Worm (Caenorhabditis elegans): ENCODE measurements around the gene T14G8.6.

The T14G8.6 gene

DNA sequence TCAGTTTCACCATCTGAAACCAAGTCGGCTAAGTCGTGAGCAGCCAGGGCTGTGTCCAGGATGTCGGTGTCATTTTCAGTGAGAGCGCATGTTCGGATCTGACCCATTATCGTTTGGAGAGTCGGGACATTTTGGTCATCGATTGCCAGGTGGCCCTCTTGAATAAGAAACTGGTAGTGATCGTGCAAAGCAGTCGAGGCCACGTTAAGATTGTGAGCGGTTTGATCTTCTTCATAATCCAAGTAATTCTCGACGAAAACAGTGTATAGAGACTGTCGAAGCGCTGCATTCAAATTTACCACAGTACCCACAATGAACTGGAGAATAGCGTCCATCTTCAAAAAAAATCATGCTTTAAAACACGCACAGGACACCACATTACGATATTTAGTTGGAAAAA, at the start of gene T14G8.6:
Gene T14G8.6, minus strand, starts transcription at position 338 of the 400 bp plus-strand sequence.
- no peak for TF ChIP-seq ref-1 (GFP tag; conservative IDR thresholded peaks at IDR 0.05)
- TF ChIP-seq flt-1 (GFP tag; IDR thresholded peaks at IDR 0.05), result no peak
- no peak for TF ChIP-seq med-1 (GFP tag; optimal IDR thresholded peaks at IDR 0.05; ENCODE audit: insufficient read depth)
- no peak for TF ChIP-seq T22C8.4 (GFP tag; IDR thresholded peaks at IDR 0.05)
- no peak for TF ChIP-seq klf-2 (GFP tag; conservative IDR thresholded peaks at IDR 0.05)
- TF ChIP-seq tab-1 (GFP tag; IDR thresholded peaks at IDR 0.05), result no peak
- TF ChIP-seq cog-1 (tag; optimal IDR thresholded peaks at IDR 0.05), result no peak
- TF ChIP-seq ztf-23 (GFP tag; IDR thresholded peaks at IDR 0.05), result no peak
- TF ChIP-seq ztf-29 (GFP tag; IDR thresholded peaks at IDR 0.05), result no peak

DNA sequence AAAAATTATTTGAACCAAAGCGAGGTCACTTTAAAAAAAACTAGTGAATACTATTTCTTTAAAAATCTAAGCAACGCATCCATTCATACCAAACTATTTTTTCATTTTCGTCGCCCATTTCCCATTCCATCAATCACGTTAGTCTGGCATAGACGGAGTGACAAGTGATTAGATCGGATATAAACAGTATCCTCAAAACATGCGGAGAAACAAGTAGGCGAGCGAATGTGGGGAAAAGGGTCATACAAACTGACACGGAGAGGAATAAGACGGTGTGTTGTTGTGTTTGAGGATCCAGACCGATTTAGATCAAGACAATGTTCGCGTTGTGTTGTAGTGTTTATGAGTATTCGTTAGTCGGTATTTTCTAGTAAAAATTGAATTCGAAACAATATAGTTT, 49.8 kb upstream of the T14G8.6 start:
- TF ChIP-seq tab-1 (GFP tag; IDR thresholded peaks at IDR 0.05) (no peak), ztf-23 (GFP tag; IDR thresholded peaks at IDR 0.05) (no peak), ref-1 (GFP tag; conservative IDR thresholded peaks at IDR 0.05) (no peak), med-1 (GFP tag; optimal IDR thresholded peaks at IDR 0.05; ENCODE audit: insufficient read depth) (no peak), ztf-29 (GFP tag; IDR thresholded peaks at IDR 0.05) (no peak), T22C8.4 (GFP tag; IDR thresholded peaks at IDR 0.05) (no peak), cog-1 (tag; optimal IDR thresholded peaks at IDR 0.05) (no peak)

- TF ChIP-seq klf-2 (GFP tag; conservative IDR thresholded peaks at IDR 0.05) (no peak), tab-1 (GFP tag; IDR thresholded peaks at IDR 0.05) (no peak), flt-1 (GFP tag; IDR thresholded peaks at IDR 0.05) (no peak), ztf-29 (GFP tag; IDR thresholded peaks at IDR 0.05) (no peak), ref-1 (GFP tag; conservative IDR thresholded peaks at IDR 0.05) (no peak), cog-1 (tag; optimal IDR thresholded peaks at IDR 0.05) (no peak), ztf-23 (GFP tag; IDR thresholded peaks at IDR 0.05) (no peak), med-1 (GFP tag; optimal IDR thresholded peaks at IDR 0.05; ENCODE audit: insufficient read depth) (no peak), T22C8.4 (GFP tag; IDR thresholded peaks at IDR 0.05) (no peak)
Measured at ce11 chrX:12911235-12911634, 48.6 kb upstream of the T14G8.6 start.

DNA sequence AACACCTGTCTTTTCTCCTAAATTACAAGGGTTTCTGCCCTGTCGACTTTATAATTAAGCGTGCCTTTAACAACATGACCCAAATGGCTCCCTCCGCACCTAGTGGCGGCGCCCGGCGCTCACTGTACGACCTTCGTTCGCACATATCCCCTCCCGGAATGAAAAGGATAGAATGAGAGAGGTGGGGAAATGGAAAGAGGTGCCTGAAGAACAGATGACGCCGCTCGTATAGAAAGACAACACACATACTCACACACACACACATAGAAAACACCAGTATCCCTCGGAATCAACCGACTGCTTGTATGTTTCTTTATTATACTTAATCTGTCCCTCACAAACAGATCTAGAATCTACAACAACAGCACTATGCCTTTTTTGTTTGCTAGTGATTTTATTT, 47.3 kb upstream of the T14G8.6 start:
- TF ChIP-seq ztf-23 (GFP tag; IDR thresholded peaks at IDR 0.05) (no peak), tab-1 (GFP tag; IDR thresholded peaks at IDR 0.05) (no peak), T22C8.4 (GFP tag; IDR thresholded peaks at IDR 0.05) (no peak), cog-1 (tag; optimal IDR thresholded peaks at IDR 0.05) (no peak), ref-1 (GFP tag; conservative IDR thresholded peaks at IDR 0.05) (no peak), ztf-29 (GFP tag; IDR thresholded peaks at IDR 0.05) (no peak), med-1 (GFP tag; optimal IDR thresholded peaks at IDR 0.05; ENCODE audit: insufficient read depth) (no peak), flt-1 (GFP tag; IDR thresholded peaks at IDR 0.05) (no peak), klf-2 (GFP tag; conservative IDR thresholded peaks at IDR 0.05) (no peak)

DNA sequence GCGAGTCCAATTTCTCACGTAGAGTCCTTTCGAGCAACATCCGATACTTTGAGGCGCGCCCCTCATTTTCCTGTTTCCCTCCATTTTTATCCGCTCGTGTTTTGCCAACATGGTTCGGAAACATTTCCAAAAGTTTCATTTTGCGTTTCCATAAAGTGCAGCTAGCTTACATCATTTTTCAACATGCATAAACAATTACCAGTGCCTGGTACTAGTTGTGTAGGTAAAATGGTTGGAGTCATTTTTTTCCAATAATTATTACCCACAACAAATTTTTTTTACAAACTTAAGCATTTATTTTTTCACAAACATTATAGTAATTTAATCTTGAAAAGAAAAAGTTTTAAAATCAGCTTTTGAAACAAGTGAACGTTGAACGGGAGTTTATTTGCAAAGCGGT, 46.1 kb upstream of the T14G8.6 start:
- TF ChIP-seq tab-1 (GFP tag; IDR thresholded peaks at IDR 0.05), result no peak
- TF ChIP-seq ztf-29 (GFP tag; IDR thresholded peaks at IDR 0.05), result no peak

ce11 chrX:12907502-12907901, 44.9 kb upstream of the T14G8.6 start, which contains the start of gene pqn-18:
TSS of gene pqn-18 (plus strand) at chrX:12907832.
- no peak for TF ChIP-seq ref-1 (GFP tag; conservative IDR thresholded peaks at IDR 0.05)
- no peak for TF ChIP-seq klf-2 (GFP tag; conservative IDR thresholded peaks at IDR 0.05)
- TF ChIP-seq T22C8.4 (GFP tag; IDR thresholded peaks at IDR 0.05), result no peak
- TF ChIP-seq cog-1 (tag; optimal IDR thresholded peaks at IDR 0.05), result no peak
- no peak for TF ChIP-seq tab-1 (GFP tag; IDR thresholded peaks at IDR 0.05)

ce11 chrX:12903810-12904209, 41.2 kb upstream of the T14G8.6 start:
- no peak for TF ChIP-seq ztf-29 (GFP tag; IDR thresholded peaks at IDR 0.05)
- no peak for TF ChIP-seq med-1 (GFP tag; optimal IDR thresholded peaks at IDR 0.05; ENCODE audit: insufficient read depth)
- no peak for TF ChIP-seq klf-2 (GFP tag; conservative IDR thresholded peaks at IDR 0.05)
- TF ChIP-seq T22C8.4 (GFP tag; IDR thresholded peaks at IDR 0.05), result no peak
- TF ChIP-seq cog-1 (tag; optimal IDR thresholded peaks at IDR 0.05), result no peak
- TF ChIP-seq tab-1 (GFP tag; IDR thresholded peaks at IDR 0.05), result no peak
- TF ChIP-seq ztf-23 (GFP tag; IDR thresholded peaks at IDR 0.05), result no peak
- no peak for TF ChIP-seq flt-1 (GFP tag; IDR thresholded peaks at IDR 0.05)
- no peak for TF ChIP-seq ref-1 (GFP tag; conservative IDR thresholded peaks at IDR 0.05)

- TF ChIP-seq med-1 (GFP tag; optimal IDR thresholded peaks at IDR 0.05; ENCODE audit: insufficient read depth) (no peak), tab-1 (GFP tag; IDR thresholded peaks at IDR 0.05) (no peak), cog-1 (tag; optimal IDR thresholded peaks at IDR 0.05) (no peak), ztf-29 (GFP tag; IDR thresholded peaks at IDR 0.05) (no peak), ref-1 (GFP tag; conservative IDR thresholded peaks at IDR 0.05) (no peak), flt-1 (GFP tag; IDR thresholded peaks at IDR 0.05) (no peak), klf-2 (GFP tag; conservative IDR thresholded peaks at IDR 0.05) (no peak), ztf-23 (GFP tag; IDR thresholded peaks at IDR 0.05) (no peak), T22C8.4 (GFP tag; IDR thresholded peaks at IDR 0.05) (no peak)
Measured at ce11 chrX:12902057-12902652, 39.5 kb upstream of the T14G8.6 start.

DNA sequence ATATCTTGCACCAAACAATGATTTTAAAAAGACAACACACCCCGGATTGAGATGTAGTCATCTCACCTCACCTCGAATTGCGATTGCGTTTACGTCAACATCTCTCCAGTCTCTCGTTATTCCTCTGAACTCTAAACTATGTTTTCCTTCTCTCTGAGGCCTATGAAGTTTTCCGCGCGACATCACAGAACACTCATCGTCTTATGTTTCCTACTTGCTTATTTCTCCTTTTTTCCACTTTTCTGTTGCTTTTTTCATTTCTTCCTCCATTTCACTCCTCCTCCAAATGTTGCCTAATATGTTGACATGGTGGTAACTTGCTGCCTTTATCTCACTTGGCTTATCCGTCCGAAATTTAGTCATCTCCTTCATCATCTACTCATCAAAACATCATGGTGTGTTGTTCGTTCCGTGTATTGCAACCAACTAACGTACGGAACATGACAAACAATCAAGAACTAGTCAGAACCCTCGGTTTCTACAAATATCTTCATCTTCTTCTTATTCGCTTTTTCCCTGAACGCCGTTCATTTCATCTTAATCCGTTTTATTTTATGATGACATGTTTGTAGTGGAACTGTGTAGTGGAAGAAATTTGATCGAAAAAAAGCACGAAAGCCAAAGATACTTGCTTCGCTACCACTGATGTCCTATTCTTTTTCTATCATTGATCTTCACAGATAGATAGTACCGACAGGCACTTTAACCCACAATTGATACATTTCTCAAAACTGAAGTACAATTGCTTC, 36.7 kb upstream of the T14G8.6 start:
- no peak for TF ChIP-seq ref-1 (GFP tag; conservative IDR thresholded peaks at IDR 0.05)
- no peak for TF ChIP-seq T22C8.4 (GFP tag; IDR thresholded peaks at IDR 0.05)
- no peak for TF ChIP-seq tab-1 (GFP tag; IDR thresholded peaks at IDR 0.05)
- TF ChIP-seq klf-2 (GFP tag; conservative IDR thresholded peaks at IDR 0.05), result no peak
- TF ChIP-seq flt-1 (GFP tag; IDR thresholded peaks at IDR 0.05), result no peak
- no peak for TF ChIP-seq cog-1 (tag; optimal IDR thresholded peaks at IDR 0.05)
